Fruit fly (Drosophila melanogaster) Kc167 (cell line): ENCODE results near the gene IntS14.

Experiments used
- Myc ChIP-seq: fragments of >200 bp; optimal IDR thresholded peaks from 2 replicates; lab custom pipeline; 2017; ENCODE audit warnings: missing external identifiers
- Sin3A ChIP-seq: fragments of >200 bp; optimal IDR thresholded peaks from 2 replicates; lab custom pipeline; 2018; ENCODE audit warnings: missing external identifiers
- h ChIP-seq: fragments of >200 bp; optimal IDR thresholded peaks from 3 replicates; lab custom pipeline; 2018; ENCODE audit warnings: missing external identifiers
- insv ChIP-seq: fragments of >200 bp; optimal IDR thresholded peaks from 3 replicates; lab custom pipeline; 2018; ENCODE audit warnings: missing external identifiers
- psq ChIP-seq: fragments of >200 bp; optimal IDR thresholded peaks from 2 replicates; lab custom pipeline; 2017; ENCODE audit warnings: missing external identifiers
- ttk ChIP-seq: sonication (Bioruptor generic); optimal IDR thresholded peaks from 2 replicates; lab custom pipeline; 2017; ENCODE audit warnings: missing external identifiers

Gene IntS14

dm6 chr2L:1214465-1214864 is 50.2 kb downstream of the IntS14 start:
- TF ChIP-seq insv (lab: Kevin White, UChicago) (no peak), psq (no peak), Myc (lab: Kevin White, UChicago) (no peak), Sin3A (lab: Kevin White, UChicago) (no peak), h (no peak), ttk (lab: Kevin White, UChicago) (no peak)
